Worm (Caenorhabditis elegans): ENCODE results near the gene grl-20.

Gene grl-20

DNA sequence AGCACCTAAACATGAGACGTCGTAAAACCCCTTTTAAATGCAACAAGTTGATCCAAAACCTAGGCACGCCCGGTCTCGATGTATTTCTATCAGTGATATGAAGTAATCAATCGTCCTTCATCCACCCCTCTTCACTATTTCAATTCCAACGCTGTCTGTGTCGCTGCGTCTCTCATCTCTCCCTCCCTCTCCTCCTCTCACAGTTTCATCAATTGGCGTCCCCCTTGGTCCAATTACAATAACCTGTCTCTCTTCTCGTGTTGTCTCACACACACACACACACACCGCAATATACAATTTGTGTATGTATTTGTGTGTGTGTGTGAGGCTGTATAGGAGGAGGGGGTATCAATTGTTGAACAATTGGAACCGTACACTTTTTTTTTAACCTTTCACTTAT is 45.5 kb downstream of the grl-20 start:
- TF ChIP-seq nhr-25 (tag; optimal IDR thresholded peaks at IDR 0.05) (peak; percentile 58), sma-3 (GFP tag; optimal IDR thresholded peaks at IDR 0.05) (peak; percentile 48), sem-4 (tag; optimal IDR thresholded peaks at IDR 0.05) (no peak), blmp-1 (tag; optimal IDR thresholded peaks at IDR 0.05; ENCODE audit: insufficient read depth) (peak; percentile 34), ztf-1 (GFP tag; conservative IDR thresholded peaks at IDR 0.05) (no peak), F13H6.1 (tag; optimal IDR thresholded peaks at IDR 0.05) (no peak), nhr-21 (tag; optimal IDR thresholded peaks at IDR 0.05) (peak; percentile 12), mbf-1 (tag; optimal IDR thresholded peaks at IDR 0.05) (no peak), nhr-129 (tag; optimal IDR thresholded peaks at IDR 0.05) (peak; percentile 49)

DNA sequence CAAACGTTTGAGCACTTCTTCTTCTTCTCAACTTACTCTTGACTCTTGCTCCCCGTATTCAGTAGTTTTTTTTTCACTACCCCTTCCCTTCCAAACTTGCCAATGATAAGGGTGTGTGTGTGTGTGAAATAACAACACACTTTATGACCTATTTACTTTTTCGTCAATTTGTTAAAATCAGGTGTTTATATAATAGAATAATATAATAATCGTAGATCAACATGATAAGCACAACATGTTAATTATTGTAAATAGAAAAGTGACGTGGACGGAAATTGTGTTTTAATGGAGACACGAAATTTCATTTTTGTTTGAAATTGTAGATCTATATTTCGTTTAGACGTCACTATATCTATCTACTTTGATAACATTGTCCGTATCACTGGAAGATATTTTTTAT is 48.3 kb downstream of the grl-20 start:
- TF ChIP-seq nhr-25 (tag; optimal IDR thresholded peaks at IDR 0.05), result no peak
- TF ChIP-seq sma-9 (GFP tag; optimal IDR thresholded peaks at IDR 0.05), result no peak
- no peak for TF ChIP-seq sma-9 (tag; optimal IDR thresholded peaks at IDR 0.05)
- no peak for TF ChIP-seq sem-4 (tag; optimal IDR thresholded peaks at IDR 0.05)
- TF ChIP-seq blmp-1 (tag; optimal IDR thresholded peaks at IDR 0.05; ENCODE audit: insufficient read depth), result no peak
- no peak for TF ChIP-seq nhr-21 (tag; optimal IDR thresholded peaks at IDR 0.05)

DNA sequence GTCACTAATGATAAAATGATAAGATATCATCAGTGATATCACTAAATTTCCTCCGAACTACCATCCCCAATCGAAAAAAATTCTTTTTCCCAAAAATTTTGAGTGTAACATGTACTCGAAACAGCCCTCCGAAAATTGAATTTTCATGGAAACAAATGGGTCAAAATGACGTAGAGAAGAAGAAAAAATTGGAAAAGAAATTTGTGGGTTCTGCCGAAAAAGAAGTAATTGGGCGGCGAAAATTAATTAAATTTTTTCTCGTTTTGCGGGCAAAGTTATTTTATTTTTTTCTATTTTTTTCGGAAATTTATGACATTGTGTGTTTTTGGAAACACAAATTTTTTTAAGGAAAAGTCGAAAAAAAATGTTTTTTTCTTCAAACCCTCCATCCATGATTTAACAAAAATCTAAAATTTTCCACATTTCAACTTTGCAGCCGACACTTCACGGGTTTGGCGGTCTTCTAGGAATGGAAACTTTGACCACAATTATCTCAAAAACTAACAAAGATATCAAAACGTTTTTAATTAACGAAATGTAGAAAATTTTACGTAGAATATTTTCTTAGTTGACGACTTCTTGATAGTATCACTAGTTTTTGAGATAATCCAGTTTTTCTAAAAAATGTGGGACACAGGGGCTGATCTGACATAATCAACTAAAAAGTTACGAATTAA is 51.4 kb downstream of the grl-20 start:
- peak in 1 of 2 experiments; percentile 10 for TF ChIP-seq lsy-2 (tag; optimal IDR thresholded peaks at IDR 0.05)
- TF ChIP-seq nhr-77 (tag; optimal IDR thresholded peaks at IDR 0.05), result no peak
- no peak for TF ChIP-seq ZK546.5 (tag; optimal IDR thresholded peaks at IDR 0.05)

Data from whole organism, L2 larva.